ENCODE assay signal across 3 worm cellular contexts in genomic region chrV:10352928-10353427, ce11.
TF ChIP-seq lines count a peak whose summit lies in the region.

nol-56 (minus strand) TSS chrV:10352978.

TF ChIP-seq in whole organism, L1 larva, 84 proteins besides CTCF, POLR2A, EP300 and RAD21 (continued from another document and continues in another):
- TF ChIP-seq ztf-4 (tag; optimal IDR thresholded peaks at IDR 0.05; lab: Kevin White, UChicago) (peak; percentile 42), tlp-1 (tag; optimal IDR thresholded peaks at IDR 0.05; lab: Kevin White, UChicago) (no peak), unc-98 (GFP tag; IDR thresholded peaks at IDR 0.05; lab: Robert Waterston, UW) (no peak), tbx-2 (tag; optimal IDR thresholded peaks at IDR 0.05; lab: Kevin White, UChicago) (peak; percentile 89), skn-1 (tag; optimal IDR thresholded peaks at IDR 0.05; lab: Kevin White, UChicago) (peak; percentile 75), nhr-77 (tag; optimal IDR thresholded peaks at IDR 0.05; lab: Kevin White, UChicago) (peak; percentile 37), elt-2 (tag; optimal IDR thresholded peaks at IDR 0.05; lab: Kevin White, UChicago) (peak; percentile 58), C04F5.9 (tag; optimal IDR thresholded peaks at IDR 0.05; lab: Kevin White, UChicago) (peak; percentile 74), xbp-1 (tag; optimal IDR thresholded peaks at IDR 0.05; lab: Kevin White, UChicago) (peak; percentile 92), vab-15 (tag; optimal IDR thresholded peaks at IDR 0.05; lab: Kevin White, UChicago) (no peak), ama-1 (optimal IDR thresholded peaks at IDR 0.05; lab: Kevin White, UChicago) (no peak), blmp-1 (tag; optimal IDR thresholded peaks at IDR 0.05; lab: Kevin White, UChicago) (peak; percentile 85), ceh-88 (GFP tag; IDR thresholded peaks at IDR 0.05; lab: Robert Waterston, UW) (no peak; the same call in 1 of the 2 replicates), dsc-1 (tag; optimal IDR thresholded peaks at IDR 0.05; lab: Kevin White, UChicago) (peak; percentile 88), ces-1 (GFP tag; optimal IDR thresholded peaks at IDR 0.05; lab: Kevin White, UChicago) (no peak), fos-1 (tag; optimal IDR thresholded peaks at IDR 0.05; lab: Kevin White, UChicago) (peak; percentile 44), aly-2 (tag; optimal IDR thresholded peaks at IDR 0.05; lab: Kevin White, UChicago) (peak; percentile 45), hpl-2 (GFP tag; optimal IDR thresholded peaks at IDR 0.05; lab: Kevin White, UChicago) (peak; percentile 0), lin-14 (GFP tag; optimal IDR thresholded peaks at IDR 0.05; lab: Kevin White, UChicago) (peak; percentile 87), efl-3 (GFP tag; optimal IDR thresholded peaks at IDR 0.05; lab: Kevin White, UChicago) (peak; percentile 43), C34B4.2 (tag; optimal IDR thresholded peaks at IDR 0.05; lab: Kevin White, UChicago) (no peak), lin-15B (tag; optimal IDR thresholded peaks at IDR 0.05; lab: Kevin White, UChicago) (peak; percentile 81), nhr-237 (tag; optimal IDR thresholded peaks at IDR 0.05; lab: Kevin White, UChicago) (peak; percentile 28), nhr-20 (tag; optimal IDR thresholded peaks at IDR 0.05; lab: Kevin White, UChicago) (peak; percentile 91), fkh-8 (tag; optimal IDR thresholded peaks at IDR 0.05; lab: Kevin White, UChicago) (peak; percentile 77), unc-86 (tag; optimal IDR thresholded peaks at IDR 0.05; lab: Kevin White, UChicago) (peak; percentile 77), lin-39 (tag; optimal IDR thresholded peaks at IDR 0.05; lab: Kevin White, UChicago) (peak; percentile 51), egl-13 (tag; optimal IDR thresholded peaks at IDR 0.05; lab: Kevin White, UChicago) (peak; percentile 83), unc-130 (tag; optimal IDR thresholded peaks at IDR 0.05; lab: Kevin White, UChicago) (peak; percentile 85), sox-4 (tag; optimal IDR thresholded peaks at IDR 0.05; lab: Kevin White, UChicago) (peak; percentile 85), ceh-82 (tag; optimal IDR thresholded peaks at IDR 0.05; lab: Kevin White, UChicago) (peak; percentile 72 to 82 (median 73)), ztf-11 (tag; optimal IDR thresholded peaks at IDR 0.05; lab: Kevin White, UChicago) (peak in 1 of 2 experiments; percentile 86), rnt-1 (tag; optimal IDR thresholded peaks at IDR 0.05; lab: Kevin White, UChicago) (peak; percentile 95), aha-1 (tag; optimal IDR thresholded peaks at IDR 0.05; lab: Kevin White, UChicago) (no peak), isw-1 (GFP tag; IDR thresholded peaks at IDR 0.05; lab: Robert Waterston, UW) (peak; percentile 82), irx-1 (tag; optimal IDR thresholded peaks at IDR 0.05; lab: Kevin White, UChicago) (peak; percentile 78), mab-9 (GFP tag; IDR thresholded peaks at IDR 0.05; lab: Robert Waterston, UW) (peak; percentile 62), zag-1 (tag; optimal IDR thresholded peaks at IDR 0.05; lab: Kevin White, UChicago) (no peak), nhr-71 (tag; optimal IDR thresholded peaks at IDR 0.05; lab: Kevin White, UChicago) (peak; percentile 93), F16B12.6 (tag; optimal IDR thresholded peaks at IDR 0.05; lab: Kevin White, UChicago) (peak; percentile 47), grh-1 (GFP tag; IDR thresholded peaks at IDR 0.05; lab: Robert Waterston, UW) (peak; percentile 70), hlh-4 (tag; optimal IDR thresholded peaks at IDR 0.05; lab: Kevin White, UChicago) (no peak), lsy-2 (tag; optimal IDR thresholded peaks at IDR 0.05; lab: Kevin White, UChicago) (peak; percentile 87 to 93), unc-30 (tag; optimal IDR thresholded peaks at IDR 0.05; lab: Kevin White, UChicago) (no peak), nhr-19 (GFP tag; conservative IDR thresholded peaks at IDR 0.05; lab: Robert Waterston, UW) (peak; percentile 84)

TF ChIP-seq in whole organism, L4 larva, 104 proteins besides CTCF, POLR2A, EP300 and RAD21 (continued from another document):
- TF ChIP-seq pha-4 (GFP tag; IDR thresholded peaks at IDR 0.05; lab: Robert Waterston, UW) (peak; percentile 65; the same call in 1 of the 2 replicates), pha-4 (tag; optimal IDR thresholded peaks at IDR 0.05; lab: Kevin White, UChicago) (peak; percentile 32), aly-2 (tag; optimal IDR thresholded peaks at IDR 0.05; lab: Kevin White, UChicago) (no peak), dpl-1 (GFP tag; optimal IDR thresholded peaks at IDR 0.05; lab: Kevin White, UChicago) (peak; percentile 89), nhr-11 (tag; optimal IDR thresholded peaks at IDR 0.05; lab: Kevin White, UChicago) (peak; percentile 62), egl-27 (tag; optimal IDR thresholded peaks at IDR 0.05; lab: Kevin White, UChicago) (no peak), F44E2.7 (GFP tag; IDR thresholded peaks at IDR 0.05; lab: Robert Waterston, UW) (no peak), dve-1 (tag; optimal IDR thresholded peaks at IDR 0.05; lab: Kevin White, UChicago; ENCODE audit: insufficient read depth) (peak; percentile 82), hmg-1.1 (GFP tag; IDR thresholded peaks at IDR 0.05; lab: Robert Waterston, UW) (peak; percentile 68), Y48G9A.11 (GFP tag; IDR thresholded peaks at IDR 0.05; lab: Robert Waterston, UW) (no peak), F37D6.2 (tag; optimal IDR thresholded peaks at IDR 0.05; lab: Kevin White, UChicago) (peak; percentile 47), dmd-6 (GFP tag; IDR thresholded peaks at IDR 0.05; lab: Robert Waterston, UW) (peak; percentile 80)

TF ChIP-seq in whole organism, young adult, 124 proteins besides CTCF, POLR2A, EP300 and RAD21 (continued from another document):
- TF ChIP-seq pbrm-1 (GFP tag; IDR thresholded peaks at IDR 0.05; lab: Robert Waterston, UW) (peak; percentile 39; the same call in 1 of the 2 replicates), nfyb-1 (GFP tag; IDR thresholded peaks at IDR 0.05; lab: Robert Waterston, UW) (0 out of 2 replicates have a peak, but pooled peaks have one; percentile 62), ceh-79 (tag; optimal IDR thresholded peaks at IDR 0.05; lab: Kevin White, UChicago) (no peak), K12H6.12 (tag; optimal IDR thresholded peaks at IDR 0.05; lab: Kevin White, UChicago) (peak; percentile 24), efl-1 (GFP tag; optimal IDR thresholded peaks at IDR 0.05; lab: Kevin White, UChicago) (peak; percentile 49), rcor-1 (GFP tag; IDR thresholded peaks at IDR 0.05; lab: Robert Waterston, UW) (0 out of 2 replicates have a peak, but pooled peaks have one; percentile 15), sptf-2 (GFP tag; optimal IDR thresholded peaks at IDR 0.05; lab: Kevin White, UChicago) (no peak), mcd-1 (GFP tag; IDR thresholded peaks at IDR 0.05; lab: Robert Waterston, UW) (peak; percentile 78)
